Worm (Caenorhabditis elegans): Measurements from ENCODE around the gene egas-4.

DNA sequence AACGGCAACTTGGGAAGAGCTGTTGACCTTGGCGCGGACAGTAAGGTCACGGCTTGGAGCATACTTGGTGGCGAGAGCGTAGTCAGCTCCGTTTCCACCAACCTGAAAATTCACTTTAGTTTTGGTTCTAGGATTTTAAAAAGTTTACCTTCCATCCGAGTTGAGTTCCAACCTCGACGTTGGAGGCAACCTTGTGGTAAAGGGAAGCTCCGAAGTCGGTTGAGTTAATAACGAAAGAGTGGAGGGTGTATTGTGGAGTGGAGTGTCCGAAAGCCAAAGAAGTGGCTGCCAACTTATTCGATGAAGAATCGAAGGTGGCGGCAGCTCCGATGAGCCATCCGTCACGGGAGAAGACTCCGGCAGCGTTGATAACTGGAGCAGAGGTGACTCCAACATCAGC is 9.1 kb upstream of the egas-4 start:
- no peak for TF ChIP-seq snpc-4 (tag; optimal IDR thresholded peaks at IDR 0.05)
- no peak for TF ChIP-seq egl-27 (tag; optimal IDR thresholded peaks at IDR 0.05)
- TF ChIP-seq ceh-28 (tag; optimal IDR thresholded peaks at IDR 0.05): no peak
- no peak for TF ChIP-seq pha-4 (tag; optimal IDR thresholded peaks at IDR 0.05)
